Worm (Caenorhabditis elegans) whole organism, L4 larva: ENCODE results near the gene amt-4.

Experiments
- ama-1 ChIP-seq: fragments of 150-350 bp; optimal IDR thresholded peaks from 2 replicates; lab custom pipeline; 2014; ENCODE audit warnings: inconsistent platforms, mixed read lengths
- nhr-10 ChIP-seq: fragments of 150-350 bp; optimal IDR thresholded peaks from 2 replicates; lab custom pipeline; 2014; ENCODE audit warnings: missing biosample characterization, missing genetic modification characterization
- nhr-6 ChIP-seq: fragments of 150-350 bp; optimal IDR thresholded peaks from 2 replicates; lab custom pipeline; 2014; ENCODE audit warnings: missing biosample characterization, missing genetic modification characterization

DNA sequence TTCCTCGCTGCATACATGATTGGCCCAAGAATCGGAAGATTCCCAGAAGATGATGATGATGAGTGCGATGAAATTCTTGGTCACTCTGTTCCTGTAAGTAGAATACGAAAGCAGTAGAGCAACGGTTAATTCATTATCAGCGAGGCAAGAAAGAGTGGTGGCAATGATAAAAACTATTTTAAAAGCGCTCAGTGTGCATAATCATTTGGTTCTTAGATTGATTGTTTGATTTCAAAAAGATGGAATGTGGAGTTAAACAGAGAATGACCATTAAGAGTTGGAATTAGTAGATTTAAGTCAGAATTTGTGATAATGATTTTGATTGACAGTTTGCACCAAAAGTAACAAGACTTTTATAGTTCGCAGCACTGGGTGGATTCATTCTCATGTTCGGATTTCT lies 2.0 kb downstream of the amt-4 start:
- TF ChIP-seq nhr-6 (tag; lab: Kevin White, UChicago) (no peak), ama-1 (lab: Kevin White, UChicago) (no peak), nhr-10 (no peak)
